Fruit fly (Drosophila melanogaster): Measurements from ENCODE around the gene nyo.
A peak's percentile ranks its signal among the peaks of the same experiment; 100 is the strongest.

The nyo gene

dm6 chr3R:31588374-31588773 lies 45.5 kb downstream of the nyo start, which contains the start of gene CG1635 (continued):
- peak; percentile 95 for TF ChIP-seq CG8359 (GFP tag; optimal IDR thresholded peaks at IDR 0.05; ENCODE audit: borderline replicate concordance)
- TF ChIP-seq Ets65A (GFP tag): peak; percentile 90
- peak; percentile 96 for TF ChIP-seq CG7745 (tag; optimal IDR thresholded peaks at IDR 0.05)
- TF ChIP-seq CG10565 (GFP tag; optimal IDR thresholded peaks at IDR 0.05): peak; percentile 94
- TF ChIP-seq toy (GFP tag; IDR thresholded peaks at IDR 0.05): peak; percentile 98
- no peak for TF ChIP-seq zen2 (GFP tag; IDR thresholded peaks at IDR 0.05; ENCODE audit: partially characterized antibody)
- TF ChIP-seq pum (GFP tag; optimal IDR thresholded peaks at IDR 0.05): peak; percentile 97
- peak; percentile 97 for TF ChIP-seq vfl (GFP tag; optimal IDR thresholded peaks at IDR 0.05)
- TF ChIP-seq abd-A (tag; optimal IDR thresholded peaks at IDR 0.05): no peak
- TF ChIP-seq CG7372 (GFP tag; IDR thresholded peaks at IDR 0.05): peak; percentile 99
- peak; percentile 99 for TF ChIP-seq ATbp (GFP tag; optimal IDR thresholded peaks at IDR 0.05)
- peak; percentile 99 for TF ChIP-seq CG8388 (GFP tag; optimal IDR thresholded peaks at IDR 0.05)
- TF ChIP-seq CG7839 (tag; optimal IDR thresholded peaks at IDR 0.05): peak; percentile 99
- peak; percentile 69 for TF ChIP-seq Ets97D (GFP tag; optimal IDR thresholded peaks at IDR 0.05)
- peak; percentile 99 for TF ChIP-seq stc (GFP tag; IDR thresholded peaks at IDR 0.05)
- peak; percentile 98 for TF ChIP-seq CG4820 (GFP tag; optimal IDR thresholded peaks at IDR 0.05)
- TF ChIP-seq Ptx1 (GFP tag; IDR thresholded peaks at IDR 0.05): peak; percentile 99
- peak; percentile 100 for TF ChIP-seq Atf6 (GFP tag; IDR thresholded peaks at IDR 0.05)
- peak; percentile 98 for TF ChIP-seq CG7987 (GFP tag; optimal IDR thresholded peaks at IDR 0.05)
- TF ChIP-seq CG14441 (GFP tag; IDR thresholded peaks at IDR 0.05): peak; percentile 99
- 0 out of 2 replicates have a peak, but pooled peaks have one; percentile 45 for TF ChIP-seq unc-4 (GFP tag; IDR thresholded peaks at IDR 0.05; ENCODE audit: partially characterized antibody)
- peak; percentile 92 for TF ChIP-seq CG4360 (GFP tag; IDR thresholded peaks at IDR 0.05)
- peak; percentile 97 for TF ChIP-seq ERR (GFP tag; optimal IDR thresholded peaks at IDR 0.05)
- peak; percentile 95 for TF ChIP-seq Doc2 (GFP tag; IDR thresholded peaks at IDR 0.05)
- peak; percentile 98 for TF ChIP-seq CHES-1-like (GFP tag; optimal IDR thresholded peaks at IDR 0.05)
- TF ChIP-seq ftz-f1 (GFP tag; optimal IDR thresholded peaks at IDR 0.05): peak; percentile 90
- peak; percentile 98 for TF ChIP-seq Camta (GFP tag; optimal IDR thresholded peaks at IDR 0.05)
- peak; percentile 99 for TF ChIP-seq CG34422 (GFP tag; IDR thresholded peaks at IDR 0.05)
- peak; percentile 96 for TF ChIP-seq disco-r (GFP tag; optimal IDR thresholded peaks at IDR 0.05)
- TF ChIP-seq bbx (GFP tag; IDR thresholded peaks at IDR 0.05; ENCODE audit: partially characterized antibody): peak; percentile 49
- peak; percentile 72 for TF ChIP-seq Dll (GFP tag; IDR thresholded peaks at IDR 0.05; ENCODE audit: partially characterized antibody)
- TF ChIP-seq CG6689 (GFP tag; IDR thresholded peaks at IDR 0.05): peak; percentile 99
- no peak for TF ChIP-seq Sin3A (optimal IDR thresholded peaks at IDR 0.05)
- no peak for TF ChIP-seq lov (optimal IDR thresholded peaks at IDR 0.05)
- TF ChIP-seq lov (GFP tag; IDR thresholded peaks at IDR 0.05): peak; percentile 98
- peak; percentile 86 for TF ChIP-seq CG7928 (GFP tag; optimal IDR thresholded peaks at IDR 0.05)
- TF ChIP-seq sna (GFP tag; IDR thresholded peaks at IDR 0.05; ENCODE audit: partially characterized antibody): peak; percentile 73
- peak; percentile 72 for TF ChIP-seq Sry-δ (GFP tag; optimal IDR thresholded peaks at IDR 0.05)
- peak; percentile 99 for TF ChIP-seq bcd (GFP tag; optimal IDR thresholded peaks at IDR 0.05)
- TF ChIP-seq CG18011 (GFP tag; optimal IDR thresholded peaks at IDR 0.05): peak; percentile 93
- TF ChIP-seq bowl (GFP tag; IDR thresholded peaks at IDR 0.05): peak; percentile 99
- peak; percentile 94 for TF ChIP-seq Gsc (GFP tag; IDR thresholded peaks at IDR 0.05)
- peak; percentile 99 for TF ChIP-seq otp (GFP tag; IDR thresholded peaks at IDR 0.05)
- peak; percentile 98 for TF ChIP-seq CG8765 (GFP tag; IDR thresholded peaks at IDR 0.05)
- peak; percentile 100 for TF ChIP-seq CG17361 (GFP tag; IDR thresholded peaks at IDR 0.05)
- TF ChIP-seq Mad (GFP tag; optimal IDR thresholded peaks at IDR 0.05): peak; percentile 99
- no peak for TF ChIP-seq h (optimal IDR thresholded peaks at IDR 0.05)
- TF ChIP-seq grn (GFP tag; optimal IDR thresholded peaks at IDR 0.05): no peak
- TF ChIP-seq Side (GFP tag; optimal IDR thresholded peaks at IDR 0.05): peak; percentile 98
- TF ChIP-seq mld (GFP tag; IDR thresholded peaks at IDR 0.05; ENCODE audit: partially characterized antibody): 0 out of 3 replicates have a peak, but pooled peaks have one; percentile 56
- TF ChIP-seq CG17328 (GFP tag; IDR thresholded peaks at IDR 0.05): peak; percentile 100
- TF ChIP-seq dpn (GFP tag; optimal IDR thresholded peaks at IDR 0.05): peak; percentile 98 to 99

All from whole organism, embryonic.